Worm (Caenorhabditis elegans) whole organism, L4 larva: Measurements from ENCODE around the gene his-48.

Experiments used
- attf-4 ChIP-seq: sonication (generic microtip); optimal IDR thresholded peaks from 3 replicates; lab custom pipeline; 2017; ENCODE audit warnings: missing biosample characterization, missing genetic modification characterization
- dmd-8 ChIP-seq: fragments of 200-800 bp; sonication (Bioruptor generic); IDR thresholded peaks from 2 replicates; pipeline ENCODE4 v1.3.6; 2022; ENCODE audit warnings: missing genetic modification characterization, missing compliant biosample characterization
- egl-27 ChIP-seq: sonication (generic microtip); optimal IDR thresholded peaks from 3 replicates; lab custom pipeline; 2017; ENCODE audit warnings: missing biosample characterization, missing genetic modification reagents, missing genetic modification characterization
- fos-1 ChIP-seq: fragments of 150-350 bp; optimal IDR thresholded peaks from 2 replicates; lab custom pipeline; 2014; ENCODE audit warnings: missing biosample characterization, missing genetic modification characterization
- lin-39 ChIP-seq: fragments of 150-350 bp; optimal IDR thresholded peaks from 2 replicates; lab custom pipeline; 2014; ENCODE audit warnings: missing biosample characterization, missing genetic modification reagents, missing genetic modification characterization
- mxl-2 ChIP-seq: fragments of 200-800 bp; sonication (Bioruptor generic); conservative IDR thresholded peaks from 2 replicates; pipeline ENCODE4 v1.3.6; 2022; ENCODE audit warnings: missing genetic modification reagents, missing genetic modification characterization, missing compliant biosample characterization
- nhr-10 ChIP-seq: fragments of 150-350 bp; optimal IDR thresholded peaks from 2 replicates; lab custom pipeline; 2014; ENCODE audit warnings: missing biosample characterization, missing genetic modification characterization
- nhr-25 ChIP-seq: sonication (generic microtip); optimal IDR thresholded peaks from 2 replicates; lab custom pipeline; 2017; ENCODE audit warnings: missing genetic modification characterization, mild to moderate bottlenecking, missing compliant biosample characterization, antibody characterized with exemption, moderate library complexity, borderline replicate concordance; ENCODE audit not compliant: insufficient read depth

ce11 chrIV:11371645-11372044 is 47.1 kb downstream of the his-48 start, which contains the start of gene sec-31:
- TF ChIP-seq mxl-2 (GFP tag; lab: Robert Waterston, UW) (no peak), nhr-10 (tag; lab: Kevin White, UChicago) (no peak), lin-39 (no peak), nhr-25 (tag; lab: Kevin White, UChicago) (no peak), fos-1 (tag; lab: Kevin White, UChicago) (no peak), egl-27 (tag; lab: Kevin White, UChicago) (no peak), dmd-8 (GFP tag; lab: Robert Waterston, UW) (no peak), attf-4 (tag; lab: Kevin White, UChicago) (no peak)
